Worm (Caenorhabditis elegans): ENCODE measurements around the gene H28G03.3.
A peak's percentile ranks its signal among the peaks of the same experiment; 100 is the strongest.

DNA sequence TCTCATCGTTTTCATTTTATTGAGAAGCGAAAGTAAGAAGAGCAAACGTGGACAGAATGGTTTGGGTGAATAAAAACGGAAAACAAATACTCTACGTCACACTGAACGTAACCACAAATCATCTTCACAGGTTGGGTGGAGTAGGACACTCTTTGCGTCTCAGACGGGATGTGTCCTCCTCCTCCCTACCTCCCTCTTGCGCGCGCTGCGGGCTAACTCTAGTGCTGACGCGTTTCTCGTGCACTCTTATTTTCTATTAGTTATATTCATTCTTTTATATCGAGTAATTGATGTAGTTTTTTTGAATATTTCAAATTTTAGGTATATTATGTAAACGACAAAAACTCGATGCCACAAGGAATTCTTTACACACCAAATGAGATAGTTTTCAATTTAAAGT, 17.9 kb upstream of the H28G03.3 start, which contains the start of gene Y34B4A.7:
- TF ChIP-seq snpc-4 (tag; optimal IDR thresholded peaks at IDR 0.05) (peak; percentile 80), nhr-43 (tag; optimal IDR thresholded peaks at IDR 0.05; ENCODE audit: poor library complexity, severe bottlenecking) (peak; percentile 2), ZK546.5 (tag; optimal IDR thresholded peaks at IDR 0.05) (no peak), ceh-28 (tag; optimal IDR thresholded peaks at IDR 0.05) (peak; percentile 19), nfya-1 (tag; optimal IDR thresholded peaks at IDR 0.05; ENCODE audit: insufficient read depth) (peak; percentile 51), unc-39 (tag; optimal IDR thresholded peaks at IDR 0.05) (no peak)

Data from whole organism, L3 larva.